Fruit fly (Drosophila melanogaster) whole organism, wandering third instar larva: Measurements from ENCODE around the gene Stip1.
A peak's percentile ranks its signal among the peaks of the same experiment; 100 is the strongest.

Experiments
- Abd-B ChIP-seq: fragments of >200 bp; optimal IDR thresholded peaks from 2 replicates; lab custom pipeline; 2017; ENCODE audit warnings: missing biosample characterization, missing genetic modification characterization
- CG32264 ChIP-seq: fragments of 200-800 bp; sonication (Bioruptor generic); optimal IDR thresholded peaks from 2 replicates; lab custom pipeline; 2016; ENCODE audit warnings: missing biosample characterization, missing genetic modification characterization
- CG9705 ChIP-seq: fragments of 200-800 bp; sonication (Bioruptor generic); optimal IDR thresholded peaks from 2 replicates; lab custom pipeline; 2018; ENCODE audit warnings: missing biosample characterization, mild to moderate bottlenecking, missing genetic modification characterization
- CrebA ChIP-seq: fragments of 200-800 bp; sonication (Bioruptor generic); optimal IDR thresholded peaks from 2 replicates; lab custom pipeline; 2016; ENCODE audit warnings: missing biosample characterization, mild to moderate bottlenecking, missing genetic modification characterization, borderline replicate concordance
- Dfd ChIP-seq: fragments of >200 bp; optimal IDR thresholded peaks from 2 replicates; lab custom pipeline; 2017; ENCODE audit warnings: missing biosample characterization, missing genetic modification characterization
- Dif ChIP-seq: fragments of 200-275, 200-300 bp; sonication (Bioruptor generic); optimal IDR thresholded peaks from 2 replicates; lab custom pipeline; 2018; ENCODE audit warnings: missing biosample characterization, missing genetic modification characterization; ENCODE audit not compliant: partially characterized antibody
- GATAd ChIP-seq: sonication (Bioruptor generic); optimal IDR thresholded peaks from 2 replicates; lab custom pipeline; 2016; ENCODE audit warnings: missing biosample characterization, missing genetic modification characterization
- HLH106 ChIP-seq: fragments of 200-800 bp; optimal IDR thresholded peaks from 3 replicates; lab custom pipeline; 2019; ENCODE audit warnings: missing biosample characterization, mild to moderate bottlenecking, missing genetic modification characterization, moderate library complexity
- Hnf4 ChIP-seq: fragments of 200-800 bp; sonication (Bioruptor generic); optimal IDR thresholded peaks from 2 replicates; lab custom pipeline; 2016; ENCODE audit warnings: missing biosample characterization, mild to moderate bottlenecking, missing genetic modification characterization
- Hr78 ChIP-seq: fragments of >200 bp; optimal IDR thresholded peaks from 2 replicates; lab custom pipeline; 2017; ENCODE audit warnings: missing biosample characterization, missing genetic modification characterization
- Hr83 ChIP-seq: fragments of 200-300 bp; sonication (Bioruptor generic); optimal IDR thresholded peaks from 2 replicates; lab custom pipeline; 2016; ENCODE audit warnings: missing biosample characterization, mild to moderate bottlenecking, missing genetic modification characterization, moderate library complexity; ENCODE audit not compliant: poor library complexity, severe bottlenecking
- Jra ChIP-seq: sonication (Bioruptor generic); optimal IDR thresholded peaks from 2 replicates; lab custom pipeline; 2016; ENCODE audit warnings: missing biosample characterization, missing genetic modification characterization
- Mio ChIP-seq: sonication (Bioruptor generic); optimal IDR thresholded peaks from 2 replicates; lab custom pipeline; 2016; ENCODE audit warnings: missing biosample characterization, missing genetic modification characterization
- Myc ChIP-seq: fragments of >200 bp; optimal IDR thresholded peaks from 2 replicates; lab custom pipeline; 2017
- N ChIP-seq: fragments of >200 bp; optimal IDR thresholded peaks from 2 replicates; lab custom pipeline; 2018; ENCODE audit warnings: missing biosample characterization, missing external identifiers, missing genetic modification characterization
- OdsH ChIP-seq: fragments of 200-800 bp; sonication (Bioruptor generic); optimal IDR thresholded peaks from 2 replicates; lab custom pipeline; 2016; ENCODE audit warnings: missing biosample characterization, mild to moderate bottlenecking, missing genetic modification characterization
- Rel ChIP-seq, 2 experiments: fragments of 200-800 bp; sonication (Bioruptor generic) in 1 of 2; optimal IDR thresholded peaks; 2 replicates in 1 of 2; 3 replicates in 1 of 2; lab custom pipeline; 2016 to 2019; ENCODE audit warnings: mild to moderate bottlenecking in 2 of 2, missing biosample characterization in 2 of 2, missing genetic modification characterization in 2 of 2, moderate library complexity in 1 of 2
- Sp1 ChIP-seq: fragments of 200-800 bp; sonication (Bioruptor generic); optimal IDR thresholded peaks from 3 replicates; lab custom pipeline; 2019; ENCODE audit warnings: missing biosample characterization, mild to moderate bottlenecking, missing genetic modification characterization, moderate library complexity
- Vsx2 ChIP-seq: fragments of 200-300, 225-300 bp; sonication (Bioruptor generic); optimal IDR thresholded peaks from 2 replicates; lab custom pipeline; 2018; ENCODE audit warnings: missing biosample characterization, missing genetic modification characterization; ENCODE audit not compliant: partially characterized antibody
- br ChIP-seq: fragments of 200-800 bp; sonication (Bioruptor generic); optimal IDR thresholded peaks from 2 replicates; lab custom pipeline; 2016; ENCODE audit warnings: missing biosample characterization, missing genetic modification characterization
- brk ChIP-seq: fragments of 200-800 bp; sonication (Bioruptor generic); optimal IDR thresholded peaks from 2 replicates; lab custom pipeline; 2016; ENCODE audit warnings: missing biosample characterization, mild to moderate bottlenecking, missing genetic modification characterization
- dl ChIP-seq, 2 experiments: fragments of 175-275, 200-275 bp in 1 of 2; fragments of 200-275 bp in 1 of 2; sonication (Bioruptor generic); optimal IDR thresholded peaks; lab custom pipeline; 2018; ENCODE audit warnings: mild to moderate bottlenecking in 2 of 2, missing biosample characterization in 2 of 2, missing genetic modification characterization in 2 of 2, moderate library complexity in 2 of 2; ENCODE audit not compliant: partially characterized antibody in 2 of 2, insufficient read depth in 1 of 2
- dmrt93B ChIP-seq: fragments of 200-800 bp; sonication (Bioruptor generic); optimal IDR thresholded peaks from 2 replicates; lab custom pipeline; 2018; ENCODE audit warnings: missing biosample characterization, mild to moderate bottlenecking, missing genetic modification characterization
- dsf ChIP-seq: sonication (Bioruptor generic); optimal IDR thresholded peaks from 2 replicates; lab custom pipeline; 2016; ENCODE audit warnings: missing biosample characterization, missing genetic modification characterization, borderline replicate concordance
- ey ChIP-seq: fragments of 200-800 bp; sonication (Bioruptor generic); optimal IDR thresholded peaks from 2 replicates; lab custom pipeline; 2016; ENCODE audit warnings: missing biosample characterization, missing genetic modification characterization
- foxo ChIP-seq, 2 experiments: fragments of 200-800 bp; sonication (Bioruptor generic); optimal IDR thresholded peaks; 2 replicates in 1 of 2; 3 replicates in 1 of 2; lab custom pipeline; 2016 to 2017; ENCODE audit warnings: missing biosample characterization in 2 of 2, missing genetic modification characterization in 2 of 2
- fru ChIP-seq: fragments of 200-800 bp; sonication (Bioruptor generic); optimal IDR thresholded peaks from 3 replicates; lab custom pipeline; 2016; ENCODE audit warnings: missing biosample characterization, mild to moderate bottlenecking, missing genetic modification characterization
- h ChIP-seq: fragments of 200-800 bp; sonication (Bioruptor generic); optimal IDR thresholded peaks from 3 replicates; lab custom pipeline; 2016; ENCODE audit warnings: missing biosample characterization, mild to moderate bottlenecking, missing genetic modification characterization
- jim ChIP-seq: fragments of 175-275, 200-325 bp; sonication (Bioruptor generic); optimal IDR thresholded peaks from 2 replicates; lab custom pipeline; 2016; ENCODE audit warnings: missing biosample characterization, mild to moderate bottlenecking, missing genetic modification characterization
- lola ChIP-seq: fragments of >200 bp; optimal IDR thresholded peaks from 2 replicates; lab custom pipeline; 2017; ENCODE audit warnings: missing biosample characterization, missing genetic modification characterization
- pan ChIP-seq: fragments of >200 bp; optimal IDR thresholded peaks from 2 replicates; lab custom pipeline; 2017
- psq ChIP-seq: fragments of 200-800 bp; sonication (Bioruptor generic); optimal IDR thresholded peaks from 3 replicates; lab custom pipeline; 2017; ENCODE audit warnings: missing biosample characterization, mild to moderate bottlenecking, missing genetic modification characterization, moderate library complexity
- rgr ChIP-seq: fragments of 200-800 bp; sonication (Bioruptor generic); optimal IDR thresholded peaks from 3 replicates; lab custom pipeline; 2016; ENCODE audit warnings: missing biosample characterization, mild to moderate bottlenecking, missing genetic modification characterization
- sage ChIP-seq: fragments of 200-800 bp; sonication (Bioruptor generic); optimal IDR thresholded peaks from 2 replicates; lab custom pipeline; 2016; ENCODE audit warnings: missing biosample characterization, mild to moderate bottlenecking, missing genetic modification characterization
- sv ChIP-seq: fragments of 200-800 bp; sonication (Bioruptor generic); optimal IDR thresholded peaks from 3 replicates; lab custom pipeline; 2016; ENCODE audit warnings: missing biosample characterization, missing genetic modification characterization
- tai ChIP-seq: sonication (Bioruptor generic); optimal IDR thresholded peaks from 2 replicates; lab custom pipeline; 2016; ENCODE audit warnings: missing biosample characterization, missing genetic modification characterization
- usp ChIP-seq: fragments of >200 bp; optimal IDR thresholded peaks from 2 replicates; lab custom pipeline; 2017; ENCODE audit warnings: missing biosample characterization, missing genetic modification characterization
- woc ChIP-seq: sonication (Bioruptor generic); optimal IDR thresholded peaks from 2 replicates; lab custom pipeline; 2016; ENCODE audit warnings: missing biosample characterization, mild to moderate bottlenecking, missing genetic modification characterization

Gene Stip1

DNA sequence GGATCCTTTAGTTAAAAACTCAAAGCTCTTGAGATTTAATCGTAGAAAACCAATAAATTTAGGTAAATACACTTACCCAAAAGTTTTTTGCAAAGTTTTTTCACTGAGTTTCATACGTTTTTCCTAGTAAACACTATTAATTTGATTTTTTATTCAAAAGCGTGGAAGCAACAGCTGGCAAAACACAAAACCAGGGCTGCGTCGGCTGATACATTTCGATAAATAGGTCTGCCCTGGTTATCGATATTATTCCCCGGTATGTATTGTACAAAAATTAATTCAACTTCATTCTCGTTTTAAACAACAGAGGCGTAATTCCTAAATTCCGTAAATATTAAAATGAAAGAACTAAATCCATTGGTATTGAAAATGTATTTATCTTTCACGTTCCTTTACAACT is 23.4 kb upstream of the Stip1 start, which contains the start of gene Dus1:
Gene Dus1, minus strand, starts transcription at position 192 of the 400 bp plus-strand sequence.
- TF ChIP-seq sv (GFP tag; lab: Kevin White, UChicago) = no peak
- no peak for TF ChIP-seq Mio (GFP tag; lab: Kevin White, UChicago)
- TF ChIP-seq fru = no peak
- no peak for TF ChIP-seq pan (lab: Kevin White, UChicago)
- no peak for TF ChIP-seq GATAd
- no peak for TF ChIP-seq Dif (GFP tag; lab: Kevin White, UChicago)
- no peak for TF ChIP-seq Vsx2 (GFP tag; lab: Kevin White, UChicago)
- no peak for TF ChIP-seq CG9705 (GFP tag; lab: Kevin White, UChicago)

DNA sequence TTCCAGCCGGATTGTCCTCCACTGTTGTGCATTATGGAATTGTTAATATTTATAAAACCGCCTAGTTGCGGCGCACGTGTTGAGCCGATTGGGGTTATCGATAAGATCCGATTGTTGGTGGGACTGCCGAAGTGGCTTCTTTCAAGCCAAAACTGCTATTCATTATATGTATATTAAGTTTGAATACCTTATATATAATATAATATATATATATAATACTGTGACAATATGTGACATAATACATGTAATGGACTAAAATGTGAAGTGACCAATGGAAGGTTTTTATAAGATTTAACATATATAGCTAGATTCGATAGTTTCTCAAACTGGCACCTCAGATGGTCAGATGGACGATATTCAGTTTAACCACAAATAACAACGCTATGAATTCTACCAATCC is 21.3 kb upstream of the Stip1 start, which contains the start of the genes mbm and CG11555:
Gene mbm, minus strand, starts transcription at position 113 of the 400 bp plus-strand sequence.
Gene CG11555, plus strand, starts transcription at position 234 of the 400 bp plus-strand sequence.
- TF ChIP-seq Sp1 (GFP tag; lab: Kevin White, UChicago) (peak; percentile 40), h (GFP tag; lab: Kevin White, UChicago) (no peak), Hr78 (GFP tag; lab: Kevin White, UChicago) (no peak), GATAd (no peak), Myc (lab: Kevin White, UChicago) (peak; percentile 94), psq (no peak), pan (lab: Kevin White, UChicago) (no peak), sv (GFP tag; lab: Kevin White, UChicago) (no peak), CG9705 (GFP tag; lab: Kevin White, UChicago) (no peak), Hnf4 (GFP tag; lab: Kevin White, UChicago) (no peak), usp (no peak), Rel (GFP tag; optimal IDR thresholded peaks at IDR 0.05; lab: Kevin White, UChicago) (no peak), Rel (tag; optimal IDR thresholded peaks at IDR 0.05; lab: Kevin White, UChicago) (peak; percentile 6), rgr (GFP tag; lab: Kevin White, UChicago) (no peak), Dif (GFP tag; lab: Kevin White, UChicago) (no peak), N (GFP tag; lab: Kevin White, UChicago) (no peak), dsf (no peak), HLH106 (peak; percentile 56), dmrt93B (GFP tag; lab: Kevin White, UChicago) (no peak)

DNA sequence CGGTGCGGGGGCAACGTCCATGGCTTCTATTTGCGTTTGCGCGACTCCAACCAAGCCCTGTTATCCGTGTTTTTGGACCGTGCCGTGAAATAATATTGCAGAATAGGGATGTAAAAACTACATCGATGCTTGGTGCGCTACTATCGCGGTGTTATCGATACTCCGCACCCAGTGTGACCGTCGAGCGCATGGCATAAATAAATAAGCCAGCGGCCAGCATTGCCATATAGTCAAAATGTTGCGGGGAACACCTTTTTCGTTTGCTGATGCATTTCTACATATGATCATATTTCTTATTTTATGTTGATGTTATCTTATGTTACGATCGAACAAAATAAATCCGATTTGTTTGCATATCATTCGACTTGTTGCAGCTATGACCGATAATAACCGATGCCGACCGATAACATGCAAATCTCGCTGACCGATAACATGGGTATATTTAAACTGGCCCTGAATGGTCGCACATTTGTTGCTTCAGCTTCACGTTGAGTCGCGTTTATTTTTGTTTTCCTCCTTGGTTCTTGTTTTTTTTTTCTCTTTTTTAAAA is 17.7 kb upstream of the Stip1 start, which contains the start of gene smo:
Gene smo, plus strand, starts transcription at position 461 of the 550 bp plus-strand sequence.
- TF ChIP-seq woc (GFP tag; lab: Kevin White, UChicago) = no peak
- TF ChIP-seq tai = no peak
- TF ChIP-seq foxo (GFP tag; optimal IDR thresholded peaks at IDR 0.05; lab: Kevin White, UChicago) = no peak
- TF ChIP-seq br (GFP tag; lab: Kevin White, UChicago) = no peak
- TF ChIP-seq Jra (GFP tag; lab: Kevin White, UChicago) = peak; percentile 5
- TF ChIP-seq sv (GFP tag; lab: Kevin White, UChicago) = no peak
- TF ChIP-seq HLH106 = peak; percentile 7
- no peak for TF ChIP-seq pan (lab: Kevin White, UChicago)
- TF ChIP-seq ey (GFP tag; lab: Kevin White, UChicago) = peak; percentile 25
- TF ChIP-seq OdsH (GFP tag; lab: Kevin White, UChicago) = no peak
- no peak for TF ChIP-seq CG9705 (GFP tag; lab: Kevin White, UChicago)
- TF ChIP-seq lola (GFP tag; lab: Kevin White, UChicago) = no peak
- no peak for TF ChIP-seq sage
- TF ChIP-seq h (GFP tag; lab: Kevin White, UChicago) = no peak
- no peak for TF ChIP-seq Vsx2 (GFP tag; lab: Kevin White, UChicago)
- no peak for TF ChIP-seq Sp1 (GFP tag; lab: Kevin White, UChicago)
- TF ChIP-seq dsf = no peak
- TF ChIP-seq dmrt93B (GFP tag; lab: Kevin White, UChicago) = no peak
- peak; percentile 49 for TF ChIP-seq Hr83 (GFP tag; lab: Kevin White, UChicago)
- TF ChIP-seq Hnf4 (GFP tag; lab: Kevin White, UChicago) = no peak
- no peak for TF ChIP-seq dl (GFP tag; optimal IDR thresholded peaks at IDR 0.05; lab: Kevin White, UChicago; ENCODE audit: insufficient read depth in 1 of 2, partially characterized antibody in 2 of 2)
- no peak for TF ChIP-seq CG32264 (GFP tag; lab: Kevin White, UChicago)
- TF ChIP-seq Dfd (GFP tag; lab: Kevin White, UChicago) = no peak
- TF ChIP-seq brk (GFP tag; lab: Kevin White, UChicago) = no peak
- no peak for TF ChIP-seq N (GFP tag; lab: Kevin White, UChicago)
- TF ChIP-seq Myc (lab: Kevin White, UChicago) = peak; percentile 46
- TF ChIP-seq fru = no peak
- no peak for TF ChIP-seq Dif (GFP tag; lab: Kevin White, UChicago)
- no peak for TF ChIP-seq usp
- TF ChIP-seq Mio (GFP tag; lab: Kevin White, UChicago) = no peak
- no peak for TF ChIP-seq Abd-B
- TF ChIP-seq Rel (GFP tag; optimal IDR thresholded peaks at IDR 0.05; lab: Kevin White, UChicago) = no peak
- peak; percentile 87 for TF ChIP-seq Rel (tag; optimal IDR thresholded peaks at IDR 0.05; lab: Kevin White, UChicago)
- TF ChIP-seq psq = no peak
- TF ChIP-seq CrebA (GFP tag; lab: Kevin White, UChicago) = no peak
- TF ChIP-seq Hr78 (GFP tag; lab: Kevin White, UChicago) = no peak
- TF ChIP-seq GATAd = no peak
- TF ChIP-seq rgr (GFP tag; lab: Kevin White, UChicago) = no peak
- TF ChIP-seq jim = no peak
